Worm (Caenorhabditis elegans): ENCODE data around the gene math-5.

math-5 gene

ce11 chrII:1882705-1883104 lies at the start of gene math-5:
Gene math-5, minus strand, starts transcription at chrII:1882805.
- TF ChIP-seq flh-1 (GFP tag; optimal IDR thresholded peaks at IDR 0.05) (no peak), snpc-4 (tag; optimal IDR thresholded peaks at IDR 0.05) (no peak), hlh-1 (tag; optimal IDR thresholded peaks at IDR 0.05) (no peak), ceh-43 (GFP tag; optimal IDR thresholded peaks at IDR 0.05) (no peak), mls-2 (tag; optimal IDR thresholded peaks at IDR 0.05) (no peak), mep-1 (tag; optimal IDR thresholded peaks at IDR 0.05) (no peak), unc-62 (GFP tag; optimal IDR thresholded peaks at IDR 0.05) (no peak), ces-1 (GFP tag; optimal IDR thresholded peaks at IDR 0.05) (no peak), nhr-28 (tag; optimal IDR thresholded peaks at IDR 0.05) (no peak), elt-3 (tag; optimal IDR thresholded peaks at IDR 0.05) (no peak), lsy-2 (tag; optimal IDR thresholded peaks at IDR 0.05) (no peak), elt-1 (tag; optimal IDR thresholded peaks at IDR 0.05; ENCODE audit: borderline replicate concordance, insufficient read depth) (no peak), tbx-8 (GFP tag; optimal IDR thresholded peaks at IDR 0.05) (no peak), unc-39 (tag; optimal IDR thresholded peaks at IDR 0.05) (no peak), blmp-1 (tag; optimal IDR thresholded peaks at IDR 0.05) (no peak), M03D4.4 (tag; optimal IDR thresholded peaks at IDR 0.05) (no peak), nhr-2 (tag; optimal IDR thresholded peaks at IDR 0.05) (no peak), drap-1 (GFP tag; optimal IDR thresholded peaks at IDR 0.05) (no peak), lin-32 (GFP tag; optimal IDR thresholded peaks at IDR 0.05) (no peak)

ce11 chrII:1928578-1928977 lies 46.0 kb upstream of the math-5 start:
- TF ChIP-seq elt-3 (tag; optimal IDR thresholded peaks at IDR 0.05) (no peak), nhr-12 (tag; optimal IDR thresholded peaks at IDR 0.05) (no peak), sptf-1 (tag; optimal IDR thresholded peaks at IDR 0.05) (no peak), mep-1 (tag; optimal IDR thresholded peaks at IDR 0.05) (no peak), snpc-4 (tag; optimal IDR thresholded peaks at IDR 0.05) (no peak), mls-2 (tag; optimal IDR thresholded peaks at IDR 0.05) (no peak), nhr-76 (tag; optimal IDR thresholded peaks at IDR 0.05) (no peak), blmp-1 (tag; optimal IDR thresholded peaks at IDR 0.05) (no peak), M03D4.4 (tag; optimal IDR thresholded peaks at IDR 0.05) (no peak), unc-62 (GFP tag; optimal IDR thresholded peaks at IDR 0.05) (no peak)

- TF ChIP-seq snpc-4 (tag; optimal IDR thresholded peaks at IDR 0.05): no peak
- TF ChIP-seq elt-1 (tag; optimal IDR thresholded peaks at IDR 0.05; ENCODE audit: borderline replicate concordance, insufficient read depth): no peak
- no peak for TF ChIP-seq ceh-39 (tag; optimal IDR thresholded peaks at IDR 0.05)
- TF ChIP-seq drap-1 (GFP tag; optimal IDR thresholded peaks at IDR 0.05): no peak
- no peak for TF ChIP-seq cnd-1 (tag; optimal IDR thresholded peaks at IDR 0.05)
- TF ChIP-seq unc-120 (tag; optimal IDR thresholded peaks at IDR 0.05; ENCODE audit: poor library complexity, severe bottlenecking): no peak
- no peak for TF ChIP-seq ces-1 (GFP tag; optimal IDR thresholded peaks at IDR 0.05)
- TF ChIP-seq bed-3 (GFP tag; optimal IDR thresholded peaks at IDR 0.05): no peak
- no peak for TF ChIP-seq pha-4 (tag; optimal IDR thresholded peaks at IDR 0.05)
- no peak for TF ChIP-seq mab-5 (tag; optimal IDR thresholded peaks at IDR 0.05)
- TF ChIP-seq lin-13 (tag; optimal IDR thresholded peaks at IDR 0.05): no peak
- no peak for TF ChIP-seq mep-1 (tag; optimal IDR thresholded peaks at IDR 0.05)
- no peak for TF ChIP-seq blmp-1 (tag; optimal IDR thresholded peaks at IDR 0.05)
- no peak for TF ChIP-seq ceh-83 (GFP tag; optimal IDR thresholded peaks at IDR 0.05)
- TF ChIP-seq lin-32 (GFP tag; optimal IDR thresholded peaks at IDR 0.05): no peak
Measured at ce11 chrII:1926162-1926561, 43.6 kb upstream of the math-5 start, which contains the start of gene F52C6.2. Gene F52C6.2, plus strand, starts transcription at chrII:1926462.

DNA sequence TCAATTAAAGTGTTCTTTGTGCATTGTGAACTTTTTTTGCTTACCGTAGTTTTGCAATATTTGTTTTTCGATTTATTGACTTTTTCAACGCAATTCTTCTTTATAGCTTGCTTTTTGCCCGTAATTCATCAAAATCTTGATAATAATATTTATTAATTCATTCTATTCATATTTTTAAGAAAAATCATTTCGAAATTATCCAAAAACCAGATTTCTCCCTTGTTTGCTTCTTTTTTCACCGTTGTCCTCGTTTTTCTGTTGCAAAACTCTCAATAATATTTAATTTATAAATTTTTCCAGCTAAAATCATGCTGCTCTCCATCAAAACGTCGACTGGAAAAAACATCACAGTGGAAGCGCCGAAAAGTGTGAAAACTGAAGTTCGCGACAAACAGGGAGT lies 41.9 kb upstream of the math-5 start, which contains the start of gene F52C6.3:
TSS of gene F52C6.3 (plus strand) at position 301 of the 400 bp plus-strand sequence.
- TF ChIP-seq nhr-2 (tag; optimal IDR thresholded peaks at IDR 0.05) (no peak), cnd-1 (tag; optimal IDR thresholded peaks at IDR 0.05) (no peak), mab-5 (tag; optimal IDR thresholded peaks at IDR 0.05) (no peak), nhr-76 (tag; optimal IDR thresholded peaks at IDR 0.05) (no peak), ceh-43 (GFP tag; optimal IDR thresholded peaks at IDR 0.05) (no peak), ham-2 (GFP tag; optimal IDR thresholded peaks at IDR 0.05) (no peak), nhr-12 (tag; optimal IDR thresholded peaks at IDR 0.05) (no peak), nhr-237 (tag; optimal IDR thresholded peaks at IDR 0.05) (no peak), sem-2 (GFP tag; optimal IDR thresholded peaks at IDR 0.05) (no peak), unc-39 (tag; optimal IDR thresholded peaks at IDR 0.05) (no peak), ceh-83 (GFP tag; optimal IDR thresholded peaks at IDR 0.05) (no peak), lin-13 (tag; optimal IDR thresholded peaks at IDR 0.05) (no peak), ceh-39 (tag; optimal IDR thresholded peaks at IDR 0.05) (no peak), M03D4.4 (tag; optimal IDR thresholded peaks at IDR 0.05) (no peak), blmp-1 (tag; optimal IDR thresholded peaks at IDR 0.05) (no peak), mep-1 (tag; optimal IDR thresholded peaks at IDR 0.05) (no peak), hlh-1 (tag; optimal IDR thresholded peaks at IDR 0.05) (no peak), flh-1 (GFP tag; optimal IDR thresholded peaks at IDR 0.05) (no peak)

Measured in whole organism, mixed stage, embryonic.